Fruit fly (Drosophila melanogaster) whole organism, prepupa: ENCODE measurements around the gene Hacd2.

Experiments used
- CG11294 ChIP-seq: fragments of 200-800 bp; sonication (Bioruptor generic); IDR thresholded peaks from 2 replicates; pipeline ENCODE4 v1.3.6; 2022; ENCODE audit warnings: missing biosample characterization, missing genetic modification characterization
- CG11762 ChIP-seq: fragments of 200-800 bp; sonication (Bioruptor generic); optimal IDR thresholded peaks from 3 replicates; lab custom pipeline; 2016; ENCODE audit warnings: missing biosample characterization, missing genetic modification characterization; ENCODE audit not compliant: insufficient read depth
- CG16779 ChIP-seq: fragments of 200-800 bp; sonication (Bioruptor generic); optimal IDR thresholded peaks from 3 replicates; lab custom pipeline; 2017; ENCODE audit warnings: missing biosample characterization, mild to moderate bottlenecking, missing genetic modification characterization
- CG6276 ChIP-seq: fragments of 200-800 bp; sonication (Bioruptor generic); optimal IDR thresholded peaks from 2 replicates; lab custom pipeline; 2017; ENCODE audit warnings: missing biosample characterization, mild to moderate bottlenecking, missing genetic modification characterization
- CG6792 ChIP-seq: fragments of 200-800 bp; sonication (Bioruptor generic); optimal IDR thresholded peaks from 3 replicates; lab custom pipeline; 2016; ENCODE audit warnings: missing biosample characterization, missing genetic modification characterization
- Smox ChIP-seq: fragments of 200-800 bp; sonication (Bioruptor generic); optimal IDR thresholded peaks from 3 replicates; lab custom pipeline; 2016; ENCODE audit warnings: missing biosample characterization, missing genetic modification characterization
- eg ChIP-seq: fragments of 200-800 bp; sonication (Bioruptor generic); IDR thresholded peaks from 3 replicates; pipeline ENCODE4 v1.3.6; 2022; ENCODE audit warnings: missing biosample characterization, missing genetic modification characterization
- esn ChIP-seq: fragments of 200-800 bp; sonication (Bioruptor generic); optimal IDR thresholded peaks from 2 replicates; lab custom pipeline; 2016; ENCODE audit warnings: missing biosample characterization, mild to moderate bottlenecking, missing genetic modification characterization, moderate library complexity
- svp ChIP-seq: fragments of 200-800 bp; sonication (Bioruptor generic); peaks from one replicate; lab custom pipeline; 2016; ENCODE audit warnings: missing biosample characterization, missing genetic modification characterization
- vri ChIP-seq: fragments of 200-800 bp; sonication (Bioruptor generic); optimal IDR thresholded peaks from 3 replicates; lab custom pipeline; 2016; ENCODE audit warnings: missing biosample characterization, mild to moderate bottlenecking, missing genetic modification characterization

- TF ChIP-seq CG11762 = no peak
- no peak for TF ChIP-seq CG11294
- no peak for TF ChIP-seq CG16779 (tag; lab: Kevin White, UChicago)
- TF ChIP-seq Smox (GFP tag; lab: Kevin White, UChicago) = no peak
- no peak for TF ChIP-seq CG6792 (GFP tag; lab: Kevin White, UChicago)
- TF ChIP-seq esn (GFP tag; lab: Kevin White, UChicago) = no peak
- TF ChIP-seq eg = no peak
- TF ChIP-seq CG6276 = no peak
- TF ChIP-seq vri = no peak
- no peak for TF ChIP-seq svp
Measured at dm6 chr2L:13457037-13457547, 11.6 kb upstream of the Hacd2 start, which contains the start of gene CG42809.
